Worm (Caenorhabditis elegans) whole organism, L2 larva: ENCODE data around the gene wht-8.

Experiments used
- aly-2 ChIP-seq: fragments of 150-350 bp; optimal IDR thresholded peaks from 2 replicates; lab custom pipeline; 2014; ENCODE audit warnings: missing biosample characterization, missing genetic modification characterization
- blmp-1 ChIP-seq: sonication (generic microtip); optimal IDR thresholded peaks from 2 replicates; lab custom pipeline; 2017; ENCODE audit warnings: missing genetic modification characterization, mild to moderate bottlenecking, missing compliant biosample characterization, antibody characterized with exemption, moderate library complexity; ENCODE audit not compliant: insufficient read depth
- lsy-2 ChIP-seq, 2 experiments: fragments of 150-350 bp in 1 of 2; sonication (generic microtip) in 1 of 2; optimal IDR thresholded peaks; 2 replicates each; lab custom pipeline; 2014 to 2017; ENCODE audit warnings: missing biosample characterization in 2 of 2, missing genetic modification characterization in 2 of 2
- nhr-11 ChIP-seq: fragments of 150-350 bp; optimal IDR thresholded peaks from 2 replicates; lab custom pipeline; 2014; ENCODE audit warnings: missing biosample characterization, missing genetic modification characterization
- unc-55 ChIP-seq: fragments of 150-350 bp; sonication (generic microtip); optimal IDR thresholded peaks from 3 replicates; lab custom pipeline; 2014; ENCODE audit warnings: missing biosample characterization, missing genetic modification reagents, missing genetic modification characterization
- unc-62 ChIP-seq: fragments of 150-350 bp; optimal IDR thresholded peaks from 2 replicates; lab custom pipeline; 2014; ENCODE audit warnings: missing biosample characterization, missing genetic modification reagents, missing genetic modification characterization
- ztf-4 ChIP-seq: fragments of 150-350 bp; optimal IDR thresholded peaks from 2 replicates; lab custom pipeline; 2014; ENCODE audit warnings: missing biosample characterization, missing genetic modification characterization

DNA sequence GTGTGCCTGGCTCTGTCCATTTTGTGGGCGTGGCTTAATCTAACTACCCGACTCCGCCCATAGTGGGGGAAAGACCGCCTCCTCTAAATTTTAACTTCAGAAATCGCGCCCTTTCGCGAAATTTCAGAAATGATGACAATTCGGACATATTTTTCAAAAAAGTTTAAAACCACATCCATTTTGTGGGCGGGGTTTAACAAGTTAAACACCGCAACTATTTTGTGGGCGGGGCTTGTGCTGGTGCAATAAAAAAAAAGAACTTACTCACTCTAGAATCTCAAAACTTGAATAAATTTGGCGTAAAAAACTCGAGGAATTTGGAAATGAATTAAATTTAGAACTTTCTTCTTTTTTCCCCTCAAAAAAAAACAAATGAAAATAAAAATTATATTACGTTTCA is 48.1 kb upstream of the wht-8 start:
- TF ChIP-seq lsy-2 (tag; optimal IDR thresholded peaks at IDR 0.05; lab: Kevin White, UChicago): no peak
- no peak for TF ChIP-seq blmp-1 (tag; lab: Kevin White, UChicago)
- TF ChIP-seq ztf-4 (tag; lab: Kevin White, UChicago): no peak
- no peak for TF ChIP-seq aly-2
- no peak for TF ChIP-seq nhr-11 (tag; lab: Kevin White, UChicago)
- no peak for TF ChIP-seq unc-62
- TF ChIP-seq unc-55 (GFP tag; lab: Kevin White, UChicago): no peak
